Worm (Caenorhabditis elegans): Measurements from ENCODE around the gene ZC477.2.

DNA sequence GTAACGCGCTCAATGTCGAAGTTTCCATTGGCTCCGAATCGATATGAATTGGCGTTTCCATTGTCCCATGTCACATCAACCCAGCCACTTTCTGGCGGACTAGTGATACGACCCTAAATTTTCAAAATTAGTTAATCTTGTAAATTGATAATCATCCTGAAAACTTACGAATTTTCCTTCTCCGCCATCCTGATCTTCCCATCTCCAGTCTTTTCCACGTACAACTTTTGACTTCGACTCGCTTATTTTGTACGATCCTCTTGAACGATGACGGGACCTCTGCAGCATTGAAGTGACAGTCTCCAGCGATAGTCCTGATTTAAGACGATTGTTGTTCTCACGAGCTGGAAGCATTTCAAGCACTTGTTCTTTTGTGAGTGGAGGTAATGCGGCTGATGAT, 31.1 kb downstream of the ZC477.2 start:
- TF ChIP-seq ama-1 (optimal IDR thresholded peaks at IDR 0.05) (no peak), tbx-11 (GFP tag; IDR thresholded peaks at IDR 0.05) (no peak), tra-4 (tag; optimal IDR thresholded peaks at IDR 0.05) (no peak)

Data from whole organism, early embryonic.